Worm (Caenorhabditis elegans) whole organism, L3 larva: ENCODE results near the gene madd-2.

ENCODE experiments used
- aly-2 ChIP-seq: fragments of 150-350 bp; optimal IDR thresholded peaks from 2 replicates; lab custom pipeline; 2014; ENCODE audit warnings: missing biosample characterization, missing genetic modification characterization
- egl-5 ChIP-seq: fragments of 150-350 bp; optimal IDR thresholded peaks from 2 replicates; lab custom pipeline; 2017; ENCODE audit warnings: missing biosample characterization, missing genetic modification reagents, missing genetic modification characterization, inconsistent platforms
- elt-2 ChIP-seq: sonication (generic microtip); optimal IDR thresholded peaks from 2 replicates; lab custom pipeline; 2016; ENCODE audit warnings: missing genetic modification reagents, mild to moderate bottlenecking, missing genetic modification characterization, missing compliant biosample characterization
- eor-1 ChIP-seq, 2 experiments: fragments of 150-350 bp; optimal IDR thresholded peaks; 2 replicates each; lab custom pipeline; 2014 to 2018; ENCODE audit warnings: missing biosample characterization in 2 of 2, missing genetic modification characterization in 2 of 2
- hmg-11 ChIP-seq: sonication (generic microtip); optimal IDR thresholded peaks from 2 replicates; lab custom pipeline; 2016; ENCODE audit warnings: missing genetic modification characterization, missing compliant biosample characterization
- jun-1 ChIP-seq: fragments of 150-350 bp; optimal IDR thresholded peaks from 2 replicates; lab custom pipeline; 2014; ENCODE audit warnings: missing biosample characterization, missing genetic modification reagents, missing genetic modification characterization
- nhr-25 ChIP-seq: sonication (generic microtip); optimal IDR thresholded peaks from 2 replicates; lab custom pipeline; 2017; ENCODE audit warnings: missing biosample characterization, missing genetic modification characterization
- pqm-1 ChIP-seq: fragments of 150-350 bp; optimal IDR thresholded peaks from 2 replicates; lab custom pipeline; 2017; ENCODE audit warnings: missing biosample characterization, missing genetic modification characterization, inconsistent platforms
- ztf-4 ChIP-seq: fragments of 150-350 bp; optimal IDR thresholded peaks from 2 replicates; lab custom pipeline; 2014; ENCODE audit warnings: missing biosample characterization, missing genetic modification characterization

madd-2 gene

ce11 chrV:1179279-1179678 is 56.0 kb downstream of the madd-2 start, which contains the start of gene F25A2.1:
TSS of gene F25A2.1 (plus strand) at chrV:1179579.
- TF ChIP-seq nhr-25 (tag; lab: Kevin White, UChicago) (no peak), hmg-11 (tag; lab: Kevin White, UChicago) (no peak), elt-2 (tag; lab: Kevin White, UChicago) (peak; percentile 12)

DNA sequence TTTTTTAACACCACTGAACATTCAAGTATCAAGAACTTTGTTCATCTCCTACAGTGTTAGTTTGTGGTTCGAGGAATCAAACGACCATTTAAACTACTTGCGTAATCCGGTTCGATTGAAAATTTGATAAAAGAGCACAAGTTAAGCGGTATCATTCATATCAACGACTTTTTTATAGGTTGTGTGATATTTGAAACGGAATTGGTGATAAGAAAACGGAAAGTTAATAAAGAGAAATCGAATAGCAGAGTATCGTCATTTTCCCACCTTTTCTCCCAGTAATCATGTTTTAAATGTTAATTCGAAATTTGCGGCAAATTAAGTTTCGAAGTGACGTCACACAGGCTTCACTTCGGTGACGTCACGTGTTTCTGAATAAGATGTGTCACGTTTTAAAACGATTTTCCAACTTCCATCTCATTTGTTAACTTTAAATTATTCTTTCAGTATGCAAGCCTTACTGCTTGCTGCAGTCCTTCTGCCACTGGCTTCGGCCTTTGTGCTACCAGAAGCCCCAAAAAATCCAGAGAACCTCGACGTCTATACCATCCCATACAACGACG is 58.9 kb downstream of the madd-2 start, which contains the start of gene T21H3.1:
Gene T21H3.1 (plus strand): TSS at position 448 of the 563 bp plus-strand sequence.
- no peak for TF ChIP-seq eor-1 (tag; optimal IDR thresholded peaks at IDR 0.05; lab: Kevin White, UChicago)
- TF ChIP-seq egl-5 (tag; lab: Kevin White, UChicago) = no peak
- no peak for TF ChIP-seq aly-2
- peak; percentile 44 for TF ChIP-seq jun-1 (tag; lab: Kevin White, UChicago)
- TF ChIP-seq ztf-4 (tag; lab: Kevin White, UChicago) = no peak
- peak; percentile 96 for TF ChIP-seq elt-2 (tag; lab: Kevin White, UChicago)
- peak; percentile 95 for TF ChIP-seq pqm-1 (tag; lab: Kevin White, UChicago)
